Worm (Caenorhabditis elegans) whole organism, L4/young adult: ENCODE data around the gene ttr-41.

Experiments used
- W03F9.2 ChIP-seq: fragments of 150-350 bp; optimal IDR thresholded peaks from 2 replicates; lab custom pipeline; 2014; ENCODE audit warnings: missing biosample characterization, missing genetic modification characterization
- dao-5 ChIP-seq: sonication (generic microtip); optimal IDR thresholded peaks from 2 replicates; lab custom pipeline; 2016; ENCODE audit warnings: missing genotype, missing genetic modification characterization, moderate library complexity, missing compliant biosample characterization
- him-1 ChIP-seq: sonication (generic microtip); optimal IDR thresholded peaks from 2 replicates; lab custom pipeline; 2016; ENCODE audit warnings: missing genotype, missing genetic modification reagents, missing genetic modification characterization, missing compliant biosample characterization

DNA sequence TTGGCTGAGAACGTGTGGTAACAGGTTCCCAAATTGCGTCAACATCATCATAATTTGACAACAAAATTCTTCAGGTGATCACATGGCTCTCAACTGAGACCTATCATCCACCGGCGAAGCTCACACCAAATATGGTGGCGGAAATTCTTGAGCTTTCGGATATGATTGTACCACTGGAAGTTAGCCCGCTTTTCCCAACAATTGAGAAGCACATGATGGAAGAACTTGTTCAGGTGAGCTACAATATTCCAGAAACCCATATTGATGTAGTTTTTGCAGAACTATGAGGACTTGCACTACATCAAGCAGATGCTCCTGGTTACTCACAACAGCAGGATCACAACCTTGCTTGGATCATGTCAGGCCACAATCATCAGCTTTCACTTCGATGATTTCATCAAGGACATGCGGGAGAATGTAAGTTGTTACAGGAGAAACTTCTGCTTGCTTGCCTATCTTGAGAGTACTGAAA is 24.6 kb upstream of the ttr-41 start, which contains the start of gene F41C3.1:
- TF ChIP-seq dao-5 (tag; lab: Kevin White, UChicago) (no peak), him-1 (tag; lab: Kevin White, UChicago) (no peak), W03F9.2 (tag; lab: Kevin White, UChicago) (no peak)
